Worm (Caenorhabditis elegans) whole organism, L4 larva: ENCODE measurements around the gene glrx-21.

Experiments used
- F10B5.3 ChIP-seq: sonication (generic microtip); optimal IDR thresholded peaks from 2 replicates; lab custom pipeline; 2016; ENCODE audit warnings: mild to moderate bottlenecking, missing genetic modification characterization, missing compliant biosample characterization
- F37D6.2 ChIP-seq: sonication (generic microtip); optimal IDR thresholded peaks from 2 replicates; lab custom pipeline; 2016; ENCODE audit warnings: mild to moderate bottlenecking, missing genetic modification characterization, missing compliant biosample characterization
- F44E2.7 ChIP-seq: fragments of 200-800 bp; sonication (Bioruptor generic); IDR thresholded peaks from 2 replicates; pipeline ENCODE4 v2.1.2; 2022; ENCODE audit warnings: missing genetic modification characterization, missing compliant biosample characterization
- R02D3.7 ChIP-seq: fragments of 150-350 bp; sonication (generic microtip); optimal IDR thresholded peaks from 3 replicates; lab custom pipeline; 2014; ENCODE audit warnings: missing biosample characterization, missing genetic modification characterization
- T26A8.4 ChIP-seq: fragments of 200-800 bp; sonication (Bioruptor generic); IDR thresholded peaks from 2 replicates; pipeline ENCODE4 v1.3.6; 2022; ENCODE audit warnings: missing genetic modification characterization, missing compliant biosample characterization
- Y105C5A.15 ChIP-seq: fragments of 200-800 bp; sonication (Bioruptor generic); IDR thresholded peaks from 2 replicates; pipeline ENCODE4 v1.3.6; 2022; ENCODE audit warnings: missing genetic modification characterization, missing compliant biosample characterization
- Y48G9A.11 ChIP-seq: fragments of 200-800 bp; sonication (Bioruptor generic); IDR thresholded peaks from 2 replicates; pipeline ENCODE4 v1.3.6; 2022; ENCODE audit warnings: missing genetic modification reagents, missing genetic modification characterization, missing compliant biosample characterization
- aly-2 ChIP-seq: sonication (generic microtip); optimal IDR thresholded peaks from 2 replicates; lab custom pipeline; 2018; ENCODE audit warnings: missing biosample characterization, missing genetic modification characterization
- ama-1 ChIP-seq: fragments of 150-350 bp; optimal IDR thresholded peaks from 2 replicates; lab custom pipeline; 2014; ENCODE audit warnings: inconsistent platforms, mixed read lengths
- attf-4 ChIP-seq: sonication (generic microtip); optimal IDR thresholded peaks from 3 replicates; lab custom pipeline; 2017; ENCODE audit warnings: missing biosample characterization, missing genetic modification characterization
- ceh-28 ChIP-seq: fragments of 150-350 bp; optimal IDR thresholded peaks from 2 replicates; lab custom pipeline; 2014; ENCODE audit warnings: missing biosample characterization, missing genetic modification reagents, missing genetic modification characterization
- ceh-32 ChIP-seq: sonication (generic microtip); optimal IDR thresholded peaks from 2 replicates; lab custom pipeline; 2016; ENCODE audit warnings: mild to moderate bottlenecking, missing genetic modification characterization, missing compliant biosample characterization; ENCODE audit not compliant: poor library complexity
- ces-1 ChIP-seq: fragments of 150-350 bp; sonication (generic microtip); optimal IDR thresholded peaks from 4 replicates; lab custom pipeline; 2014; ENCODE audit warnings: missing biosample characterization, missing genetic modification reagents, missing genetic modification characterization
- ctbp-1 ChIP-seq: fragments of 200-800 bp; sonication (Bioruptor generic); IDR thresholded peaks from 2 replicates; pipeline ENCODE4 v1.3.6; 2022; ENCODE audit warnings: missing genetic modification reagents, missing genetic modification characterization, missing compliant biosample characterization
- daf-12 ChIP-seq: fragments of 150-350 bp; optimal IDR thresholded peaks from 2 replicates; lab custom pipeline; 2014; ENCODE audit warnings: missing biosample characterization, missing genetic modification reagents, missing genetic modification characterization
- daf-16 ChIP-seq, 3 experiments: sonication (generic microtip); optimal IDR thresholded peaks; 2 replicates each; lab custom pipeline; 2016 to 2017; ENCODE audit warnings: missing genetic modification characterization in 3 of 3, missing genetic modification reagents in 3 of 3, mild to moderate bottlenecking in 2 of 3, missing compliant biosample characterization in 2 of 3, missing biosample characterization in 1 of 3, moderate library complexity in 1 of 3
- dmd-6 ChIP-seq: fragments of 200-800 bp; sonication (Bioruptor generic); IDR thresholded peaks from 2 replicates; pipeline ENCODE4 v1.3.6; 2022; ENCODE audit warnings: missing genetic modification reagents, missing genetic modification characterization, missing compliant biosample characterization
- dmd-8 ChIP-seq: fragments of 200-800 bp; sonication (Bioruptor generic); IDR thresholded peaks from 2 replicates; pipeline ENCODE4 v1.3.6; 2022; ENCODE audit warnings: missing genetic modification characterization, missing compliant biosample characterization
- dpl-1 ChIP-seq: fragments of 150-350 bp; optimal IDR thresholded peaks from 2 replicates; lab custom pipeline; 2014; ENCODE audit warnings: missing biosample characterization, missing genetic modification reagents, missing genetic modification characterization
- dve-1 ChIP-seq: sonication (generic microtip); optimal IDR thresholded peaks from 2 replicates; lab custom pipeline; 2017; ENCODE audit warnings: antibody characterized with exemption, mild to moderate bottlenecking, missing genetic modification characterization, missing compliant biosample characterization; ENCODE audit not compliant: insufficient read depth
- egl-43 ChIP-seq: fragments of 200-800 bp; sonication (Bioruptor generic); IDR thresholded peaks from 2 replicates; pipeline ENCODE4 v1.3.6; 2022; ENCODE audit warnings: missing genetic modification reagents, missing genetic modification characterization, missing compliant biosample characterization
- fkh-10 ChIP-seq: fragments of 150-350 bp; optimal IDR thresholded peaks from 2 replicates; lab custom pipeline; 2014; ENCODE audit warnings: missing biosample characterization, missing genetic modification reagents, missing genetic modification characterization
- hlh-30 ChIP-seq: sonication (generic microtip); optimal IDR thresholded peaks from 2 replicates; lab custom pipeline; 2017; ENCODE audit warnings: antibody characterized with exemption, mild to moderate bottlenecking, missing genetic modification characterization, missing compliant biosample characterization; ENCODE audit not compliant: insufficient read depth
- jun-1 ChIP-seq: fragments of 150-350 bp; optimal IDR thresholded peaks from 2 replicates; lab custom pipeline; 2014; ENCODE audit warnings: missing biosample characterization, missing genetic modification reagents, missing genetic modification characterization
- madf-5 ChIP-seq, 2 experiments: fragments of 200-800 bp; sonication (Bioruptor generic); IDR thresholded peaks; 2 replicates each; pipeline ENCODE4 v1.3.6; 2022; ENCODE audit warnings: missing compliant biosample characterization in 2 of 2, missing genetic modification characterization in 2 of 2
- mdl-1 ChIP-seq, 2 experiments: fragments of 150-350 bp in 1 of 2; sonication (generic microtip) in 1 of 2; optimal IDR thresholded peaks; 2 replicates each; lab custom pipeline; 2014 to 2017; ENCODE audit warnings: missing biosample characterization in 2 of 2, missing genetic modification characterization in 2 of 2
- mxl-2 ChIP-seq: fragments of 200-800 bp; sonication (Bioruptor generic); conservative IDR thresholded peaks from 2 replicates; pipeline ENCODE4 v1.3.6; 2022; ENCODE audit warnings: missing genetic modification reagents, missing genetic modification characterization, missing compliant biosample characterization
- nhr-102 ChIP-seq: sonication (generic microtip); optimal IDR thresholded peaks from 2 replicates; lab custom pipeline; 2016; ENCODE audit warnings: mild to moderate bottlenecking, missing genetic modification characterization, moderate library complexity, missing compliant biosample characterization
- nhr-111 ChIP-seq: fragments of 200-800 bp; sonication (Bioruptor generic); optimal IDR thresholded peaks from 2 replicates; lab custom pipeline; 2018; ENCODE audit warnings: mild to moderate bottlenecking, missing genetic modification characterization, missing compliant biosample characterization
- nhr-42 ChIP-seq: fragments of 200-800 bp; sonication (Bioruptor generic); IDR thresholded peaks from 2 replicates; pipeline ENCODE4 v1.3.6; 2022; ENCODE audit warnings: missing genetic modification characterization, missing compliant biosample characterization
- nhr-6 ChIP-seq: fragments of 150-350 bp; optimal IDR thresholded peaks from 2 replicates; lab custom pipeline; 2014; ENCODE audit warnings: missing biosample characterization, missing genetic modification characterization
- nhr-76 ChIP-seq: fragments of 150-350 bp; optimal IDR thresholded peaks from 2 replicates; lab custom pipeline; 2014; ENCODE audit warnings: missing biosample characterization, missing genetic modification characterization
- set-16 ChIP-seq: fragments of 200-800 bp; sonication (Bioruptor generic); IDR thresholded peaks from 2 replicates; pipeline ENCODE4 v1.3.6; 2022; ENCODE audit warnings: missing genetic modification reagents, missing genetic modification characterization, missing compliant biosample characterization
- snpc-1.2 ChIP-seq: fragments of 200-800 bp; sonication (Bioruptor generic); IDR thresholded peaks from 2 replicates; pipeline ENCODE4 v1.3.6; 2022; ENCODE audit warnings: missing genetic modification reagents, missing genetic modification characterization, missing compliant biosample characterization
- spr-1 ChIP-seq: sonication (generic microtip); optimal IDR thresholded peaks from 2 replicates; lab custom pipeline; 2016; ENCODE audit warnings: mild to moderate bottlenecking, missing genetic modification characterization, missing compliant biosample characterization
- tra-1 ChIP-seq: fragments of 200-800 bp; sonication (Bioruptor generic); IDR thresholded peaks from 2 replicates; pipeline ENCODE4 v1.3.6; 2022; ENCODE audit warnings: missing genetic modification reagents, missing genetic modification characterization, missing compliant biosample characterization
- unc-39 ChIP-seq: sonication (generic microtip); optimal IDR thresholded peaks from 2 replicates; lab custom pipeline; 2017; ENCODE audit warnings: missing biosample characterization, missing genetic modification characterization
- unc-62 ChIP-seq, 3 experiments: fragments of 150-350 bp in 1 of 3; sonication (generic microtip); optimal IDR thresholded peaks in 2 of 3; peaks in 1 of 3; 1 replicate in 1 of 3; 2 replicates in 2 of 3; lab custom pipeline; 2014 to 2017; ENCODE audit warnings: missing biosample characterization in 3 of 3, missing genetic modification characterization in 3 of 3, missing genetic modification reagents in 3 of 3, missing genotype in 1 of 3
- vab-7 ChIP-seq: fragments of 200-800 bp; sonication (Bioruptor generic); IDR thresholded peaks from 2 replicates; pipeline ENCODE4 v1.3.6; 2022; ENCODE audit warnings: missing genetic modification reagents, missing genetic modification characterization, missing compliant biosample characterization
- zag-1 ChIP-seq: fragments of 150-350 bp; optimal IDR thresholded peaks from 2 replicates; lab custom pipeline; 2014; ENCODE audit warnings: missing biosample characterization, missing genetic modification characterization
- zfp-2 ChIP-seq: sonication (generic microtip); optimal IDR thresholded peaks from 2 replicates; lab custom pipeline; 2016; ENCODE audit warnings: mild to moderate bottlenecking, missing genetic modification characterization, missing compliant biosample characterization

The glrx-21 gene

DNA sequence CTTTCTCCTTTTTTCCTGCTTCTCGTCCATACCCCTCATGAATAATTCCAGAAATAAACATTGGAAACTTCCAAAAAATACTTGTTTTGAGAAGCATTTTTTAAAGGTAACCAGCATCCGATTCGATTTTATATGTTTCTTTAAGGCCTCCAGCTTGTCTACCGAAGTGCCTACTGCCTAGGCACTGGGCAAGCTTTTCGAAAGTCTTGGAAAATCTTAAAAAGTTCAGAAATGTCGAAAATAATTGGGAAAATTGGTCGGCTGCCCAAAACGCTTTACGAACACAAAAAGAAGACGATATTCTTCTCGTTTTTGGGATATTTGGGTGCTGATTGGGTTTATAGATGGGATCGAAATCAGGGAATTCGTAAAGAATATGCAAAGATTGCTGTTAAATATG, 24.3 kb downstream of the glrx-21 start, which contains the start of gene F52C9.3 (continued):
- TF ChIP-seq mxl-2 (GFP tag; lab: Robert Waterston, UW): no peak
- no peak for TF ChIP-seq zag-1
- peak; percentile 82 for TF ChIP-seq ama-1 (lab: Kevin White, UChicago)
- no peak for TF ChIP-seq nhr-111 (GFP tag; lab: Kevin White, UChicago)
- TF ChIP-seq ces-1: no peak
- TF ChIP-seq attf-4: no peak
- TF ChIP-seq madf-5 (GFP tag; IDR thresholded peaks at IDR 0.05; lab: Robert Waterston, UW): no peak
- TF ChIP-seq zfp-2: no peak
- TF ChIP-seq F37D6.2: no peak
- no peak for TF ChIP-seq nhr-6 (tag; lab: Kevin White, UChicago)
- TF ChIP-seq daf-12 (tag; lab: Kevin White, UChicago): no peak
- TF ChIP-seq set-16 (GFP tag; lab: Robert Waterston, UW): no peak
- no peak for TF ChIP-seq dmd-8 (GFP tag; lab: Robert Waterston, UW)
- no peak for TF ChIP-seq nhr-42 (GFP tag; lab: Robert Waterston, UW)
- TF ChIP-seq Y105C5A.15 (GFP tag; lab: Robert Waterston, UW): no peak
- TF ChIP-seq jun-1: no peak
- no peak for TF ChIP-seq tra-1
- TF ChIP-seq nhr-76 (tag; lab: Kevin White, UChicago): no peak
- TF ChIP-seq vab-7: no peak
- no peak for TF ChIP-seq spr-1 (tag; lab: Kevin White, UChicago)
- no peak for TF ChIP-seq nhr-102 (tag; lab: Kevin White, UChicago)
- TF ChIP-seq ceh-28 (tag; lab: Kevin White, UChicago): no peak
- no peak for TF ChIP-seq unc-39 (tag; lab: Kevin White, UChicago)
- peak in 1 of 2 experiments; percentile 42 for TF ChIP-seq unc-62 (GFP tag; optimal IDR thresholded peaks at IDR 0.05 in 1 of 2; lab: Kevin White, UChicago)
- TF ChIP-seq unc-62 (tag; optimal IDR thresholded peaks at IDR 0.05; lab: Kevin White, UChicago): no peak
- 0 out of 2 replicates have a peak, but pooled peaks have one; percentile 39 for TF ChIP-seq T26A8.4 (GFP tag; lab: Robert Waterston, UW)
- no peak for TF ChIP-seq fkh-10 (GFP tag; lab: Kevin White, UChicago)
- no peak for TF ChIP-seq Y48G9A.11 (GFP tag; lab: Robert Waterston, UW)
- no peak for TF ChIP-seq F10B5.3 (tag; lab: Kevin White, UChicago)
- no peak for TF ChIP-seq dmd-6 (GFP tag; lab: Robert Waterston, UW)
- TF ChIP-seq ctbp-1: no peak
- TF ChIP-seq snpc-1.2: no peak
- TF ChIP-seq mdl-1 (tag; optimal IDR thresholded peaks at IDR 0.05; lab: Kevin White, UChicago): no peak
- no peak for TF ChIP-seq dpl-1 (GFP tag; lab: Kevin White, UChicago)
- TF ChIP-seq egl-43 (GFP tag; lab: Robert Waterston, UW): no peak
- TF ChIP-seq R02D3.7: no peak
- no peak for TF ChIP-seq ceh-32 (tag; lab: Kevin White, UChicago)
- no peak for TF ChIP-seq aly-2 (tag; lab: Kevin White, UChicago)
- TF ChIP-seq daf-16 (GFP tag; optimal IDR thresholded peaks at IDR 0.05; lab: Kevin White, UChicago): no peak
- peak; percentile 23 for TF ChIP-seq daf-16 (tag; optimal IDR thresholded peaks at IDR 0.05; lab: Kevin White, UChicago)
- TF ChIP-seq, all 104 proteins: peak for 6

DNA sequence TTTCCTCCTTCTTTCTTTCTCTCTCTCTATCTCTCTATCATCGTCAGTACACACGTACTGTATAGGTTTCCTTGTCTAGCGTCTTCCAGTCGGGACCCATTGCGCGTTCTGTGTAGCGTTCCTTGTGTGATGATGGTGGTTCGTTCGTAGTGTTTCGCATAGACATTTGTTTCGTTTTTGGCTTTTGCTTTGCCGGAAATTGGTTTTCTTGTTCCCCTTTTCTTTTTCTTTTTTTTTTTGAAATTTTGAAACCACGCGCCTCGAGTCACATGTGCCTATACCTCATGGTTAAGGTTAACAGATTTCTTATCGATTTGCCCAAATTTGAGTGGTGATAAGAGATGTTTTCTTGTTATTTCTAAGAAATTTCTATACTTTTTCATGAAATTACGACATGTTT, 27.3 kb downstream of the glrx-21 start:
- TF ChIP-seq daf-16 (GFP tag; optimal IDR thresholded peaks at IDR 0.05; lab: Kevin White, UChicago): no peak
- TF ChIP-seq daf-16 (tag; optimal IDR thresholded peaks at IDR 0.05; lab: Kevin White, UChicago): peak; percentile 43
- peak; percentile 46 for TF ChIP-seq hlh-30 (tag; lab: Kevin White, UChicago)
- no peak for TF ChIP-seq snpc-1.2
- peak; percentile 42 for TF ChIP-seq dve-1 (tag; lab: Kevin White, UChicago)
- TF ChIP-seq F44E2.7 (GFP tag; lab: Robert Waterston, UW): no peak
